Worm (Caenorhabditis elegans): ENCODE results near the gene C10G8.3.

- TF ChIP-seq him-1 (tag; optimal IDR thresholded peaks at IDR 0.05) (no peak), dao-5 (tag; optimal IDR thresholded peaks at IDR 0.05) (no peak)
Measured at ce11 chrV:5278001-5278400, 34.6 kb upstream of the C10G8.3 start, which contains the start of gene B0238.9.
